Fruit fly (Drosophila melanogaster): ENCODE measurements around the gene Lrp4.

The Lrp4 gene

dm6 chrX:15891606-15892345, 18.9 kb upstream of the Lrp4 start, which contains the start of gene shi (continued):
- TF ChIP-seq CG9215 (GFP tag; IDR thresholded peaks at IDR 0.05) (no peak), Oaz (GFP tag; IDR thresholded peaks at IDR 0.05) (no peak), CG4404 (GFP tag; IDR thresholded peaks at IDR 0.05) (no peak), grn (GFP tag; optimal IDR thresholded peaks at IDR 0.05) (peak; percentile 52), Trl (optimal IDR thresholded peaks at IDR 0.05) (no peak), Trl (GFP tag; optimal IDR thresholded peaks at IDR 0.05) (no peak), MTF-1 (GFP tag; optimal IDR thresholded peaks at IDR 0.05; ENCODE audit: borderline replicate concordance) (no peak), gsb-n (tag; optimal IDR thresholded peaks at IDR 0.05) (peak; percentile 15), yki (optimal IDR thresholded peaks at IDR 0.05) (no peak), pho (GFP tag; optimal IDR thresholded peaks at IDR 0.05) (peak; percentile 33), CG34376 (GFP tag; optimal IDR thresholded peaks at IDR 0.05) (peak; percentile 80), gfzf (GFP tag; optimal IDR thresholded peaks at IDR 0.05) (peak; percentile 53), CG7372 (GFP tag; IDR thresholded peaks at IDR 0.05) (no peak), CG9609 (GFP tag; optimal IDR thresholded peaks at IDR 0.05) (no peak), CG33557 (GFP tag; optimal IDR thresholded peaks at IDR 0.05) (no peak), dan (GFP tag; IDR thresholded peaks at IDR 0.05) (no peak), CG13624 (GFP tag; optimal IDR thresholded peaks at IDR 0.05) (peak; percentile 19), CG4617 (GFP tag; optimal IDR thresholded peaks at IDR 0.05; ENCODE audit: borderline replicate concordance) (peak; percentile 3), NC2β (GFP tag; optimal IDR thresholded peaks at IDR 0.05) (no peak), trh (GFP tag; optimal IDR thresholded peaks at IDR 0.05) (no peak), CG10366 (GFP tag; IDR thresholded peaks at IDR 0.05) (no peak), Side (GFP tag; optimal IDR thresholded peaks at IDR 0.05) (no peak), Asciz (GFP tag; optimal IDR thresholded peaks at IDR 0.05) (no peak), gro (GFP tag; optimal IDR thresholded peaks at IDR 0.05) (peak; percentile 27), CG6272 (GFP tag; IDR thresholded peaks at IDR 0.05) (no peak), cato (GFP tag; optimal IDR thresholded peaks at IDR 0.05; ENCODE audit: borderline replicate concordance) (no peak), CG30403 (GFP tag; optimal IDR thresholded peaks at IDR 0.05) (no peak), prd (optimal IDR thresholded peaks at IDR 0.05) (no peak), prd (GFP tag; IDR thresholded peaks at IDR 0.05) (no peak), CG30431 (GFP tag; optimal IDR thresholded peaks at IDR 0.05) (no peak), zf30C (GFP tag; optimal IDR thresholded peaks at IDR 0.05) (no peak), dati (GFP tag; IDR thresholded peaks at IDR 0.05) (no peak), dimm (GFP tag; IDR thresholded peaks at IDR 0.05) (no peak), CG4328 (GFP tag; optimal IDR thresholded peaks at IDR 0.05) (no peak), Taf1 (GFP tag; IDR thresholded peaks at IDR 0.05) (no peak), Dll (GFP tag; IDR thresholded peaks at IDR 0.05; ENCODE audit: partially characterized antibody) (peak; percentile 95), CG16815 (GFP tag; optimal IDR thresholded peaks at IDR 0.05) (no peak), Lim3 (GFP tag; IDR thresholded peaks at IDR 0.05) (no peak), salm (tag; optimal IDR thresholded peaks at IDR 0.05) (no peak), CG13894 (tag; optimal IDR thresholded peaks at IDR 0.05) (peak; percentile 75), stwl (tag; optimal IDR thresholded peaks at IDR 0.05) (peak; percentile 89), NFAT (GFP tag; IDR thresholded peaks at IDR 0.05) (no peak), CG10274 (GFP tag; optimal IDR thresholded peaks at IDR 0.05) (no peak), tap (tag; optimal IDR thresholded peaks at IDR 0.05) (no peak), CG4360 (GFP tag; IDR thresholded peaks at IDR 0.05) (no peak), ranshi (GFP tag; IDR thresholded peaks at IDR 0.05) (no peak), run (tag; optimal IDR thresholded peaks at IDR 0.05) (no peak), CG6791 (GFP tag; IDR thresholded peaks at IDR 0.05; ENCODE audit: partially characterized antibody) (peak; percentile 99), TFAM (GFP tag; optimal IDR thresholded peaks at IDR 0.05) (no peak), Dip3 (GFP tag; optimal IDR thresholded peaks at IDR 0.05) (no peak), bcd (GFP tag; optimal IDR thresholded peaks at IDR 0.05) (peak; percentile 3), ato (GFP tag; IDR thresholded peaks at IDR 0.05; ENCODE audit: partially characterized antibody) (peak; percentile 99)
